Fruit fly (Drosophila melanogaster): ENCODE measurements around the gene Ace.

Ace gene

dm6 chr3R:13258696-13259567, at the start of gene Ace:
Gene Ace (minus strand): TSS chr3R:13259517.
- TF ChIP-seq noc (tag; optimal IDR thresholded peaks at IDR 0.05): no peak

DNA sequence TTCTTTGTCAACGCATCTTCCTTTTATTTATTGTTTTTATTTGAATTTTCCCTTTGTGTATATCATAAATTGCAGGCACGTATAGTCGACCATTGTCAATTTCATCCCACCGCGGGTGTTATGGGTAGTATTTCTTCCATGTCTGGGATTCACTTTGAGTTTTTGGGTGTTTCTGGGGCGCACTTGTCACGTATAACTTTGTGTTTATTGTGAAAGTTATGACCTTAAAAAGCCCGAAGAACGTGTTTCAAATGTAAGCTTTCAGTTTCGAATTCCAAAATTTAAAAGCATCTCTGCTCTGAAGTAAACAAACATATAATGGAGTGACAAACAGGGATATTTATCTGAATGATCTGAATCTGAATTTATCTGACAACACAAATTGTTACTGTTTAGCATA, 47.3 kb upstream of the Ace start:
- no peak for TF ChIP-seq noc (tag; optimal IDR thresholded peaks at IDR 0.05)

dm6 chr3R:13305318-13305899, 46.1 kb upstream of the Ace start:
- TF ChIP-seq noc (tag; optimal IDR thresholded peaks at IDR 0.05): no peak

DNA sequence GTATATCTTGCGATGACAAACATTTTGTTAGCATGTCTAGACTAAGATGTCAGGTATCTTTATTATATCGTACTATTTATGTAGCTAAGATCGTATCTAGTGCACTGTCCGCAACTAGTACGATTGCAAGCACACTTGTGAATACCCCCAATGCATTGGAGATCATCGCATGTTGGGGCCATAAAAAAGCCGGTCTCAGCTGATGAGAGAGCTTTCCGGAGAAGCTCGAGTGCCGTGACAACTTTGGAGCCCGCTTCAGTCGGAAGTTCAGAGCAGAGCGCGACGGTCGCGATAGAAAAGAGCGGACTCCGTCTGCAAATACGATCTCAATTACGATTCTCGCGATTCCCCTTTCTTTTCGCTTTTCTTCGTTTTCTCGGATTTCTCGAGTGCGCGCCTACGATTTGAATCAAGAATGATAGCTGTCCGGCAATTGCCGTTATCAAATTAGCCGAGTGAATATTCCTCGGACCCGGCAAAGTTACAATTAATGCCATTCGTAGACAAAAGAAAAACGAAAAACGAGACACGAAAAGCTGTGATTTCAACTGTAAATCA, 45.3 kb upstream of the Ace start:
- TF ChIP-seq noc (tag; optimal IDR thresholded peaks at IDR 0.05): no peak

dm6 chr3R:13303126-13303525, 43.8 kb upstream of the Ace start, which contains the start of gene CG43208:
Gene CG43208 (plus strand): TSS chr3R:13303426.
- TF ChIP-seq noc (tag; optimal IDR thresholded peaks at IDR 0.05): no peak

- TF ChIP-seq noc (tag; optimal IDR thresholded peaks at IDR 0.05): no peak
Observed at dm6 chr3R:13302348-13302747, 43.0 kb upstream of the Ace start, which contains the start of gene CG32473. Gene CG32473 (plus strand): TSS chr3R:13302648.

- TF ChIP-seq noc (tag; optimal IDR thresholded peaks at IDR 0.05): no peak
Observed at dm6 chr3R:13298114-13298818, 38.9 kb upstream of the Ace start, which contains the start of gene CG8774. Gene CG8774 (plus strand): TSS chr3R:13298768.

DNA sequence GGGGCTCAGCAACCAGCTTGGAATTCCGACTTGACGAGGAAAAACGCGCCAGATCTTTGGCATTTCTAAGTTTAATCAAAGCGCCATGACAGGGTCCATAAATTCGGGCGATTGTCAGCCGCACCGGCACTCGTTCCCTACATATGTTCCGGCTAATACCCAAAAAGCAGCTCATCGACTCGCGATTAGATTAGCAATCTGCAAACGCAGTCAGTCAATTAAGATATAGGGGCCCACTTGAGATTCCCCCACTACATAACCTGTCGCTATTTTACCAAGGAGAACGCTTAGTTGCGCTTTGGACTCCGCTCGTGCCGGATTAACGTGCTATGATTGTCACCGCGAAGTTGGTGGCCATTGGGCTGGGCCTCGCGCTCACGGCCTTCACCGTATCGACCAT, 35.1 kb upstream of the Ace start, which contains the start of gene CG8773:
Gene CG8773 (plus strand): TSS at position 288 of the 400 bp plus-strand sequence.
- peak; percentile 75 for TF ChIP-seq noc (tag; optimal IDR thresholded peaks at IDR 0.05)

DNA sequence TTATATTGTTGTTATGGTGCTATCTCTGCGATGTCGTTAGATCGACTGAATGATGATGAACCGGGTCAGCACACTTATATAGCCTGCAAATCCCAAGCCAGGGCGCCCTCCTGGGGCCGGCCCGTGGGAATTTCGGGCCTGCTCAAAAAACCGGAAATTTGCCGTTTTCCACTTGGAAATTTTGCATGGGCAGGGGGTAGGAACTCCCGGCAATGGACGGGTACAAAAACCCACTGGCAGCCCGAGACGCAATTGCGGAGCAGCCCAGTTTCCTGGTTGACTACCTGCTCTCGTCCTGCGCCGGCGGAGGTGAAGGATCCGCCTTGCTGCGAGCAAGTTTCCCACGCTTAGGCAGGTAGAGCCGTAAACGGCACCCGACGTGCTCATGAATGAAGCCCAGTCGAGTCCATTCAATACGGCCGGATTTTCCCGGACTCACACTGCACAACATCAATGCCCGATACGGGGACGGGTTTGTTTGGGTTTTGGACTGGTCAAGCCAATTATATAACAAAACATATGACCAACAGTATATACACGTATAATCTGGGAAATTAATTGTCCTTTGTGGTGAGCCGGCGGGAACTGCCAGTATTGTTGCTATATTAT, 33.9 kb upstream of the Ace start, which contains the start of gene wntD:
Gene wntD (minus strand): TSS at position 51 of the 609 bp plus-strand sequence.
- no peak for TF ChIP-seq noc (tag; optimal IDR thresholded peaks at IDR 0.05)

dm6 chr3R:13290329-13290728, 31.0 kb upstream of the Ace start, which contains the start of gene Osi22:
Gene Osi22 (plus strand): TSS chr3R:13290629.
- TF ChIP-seq noc (tag; optimal IDR thresholded peaks at IDR 0.05): no peak

DNA sequence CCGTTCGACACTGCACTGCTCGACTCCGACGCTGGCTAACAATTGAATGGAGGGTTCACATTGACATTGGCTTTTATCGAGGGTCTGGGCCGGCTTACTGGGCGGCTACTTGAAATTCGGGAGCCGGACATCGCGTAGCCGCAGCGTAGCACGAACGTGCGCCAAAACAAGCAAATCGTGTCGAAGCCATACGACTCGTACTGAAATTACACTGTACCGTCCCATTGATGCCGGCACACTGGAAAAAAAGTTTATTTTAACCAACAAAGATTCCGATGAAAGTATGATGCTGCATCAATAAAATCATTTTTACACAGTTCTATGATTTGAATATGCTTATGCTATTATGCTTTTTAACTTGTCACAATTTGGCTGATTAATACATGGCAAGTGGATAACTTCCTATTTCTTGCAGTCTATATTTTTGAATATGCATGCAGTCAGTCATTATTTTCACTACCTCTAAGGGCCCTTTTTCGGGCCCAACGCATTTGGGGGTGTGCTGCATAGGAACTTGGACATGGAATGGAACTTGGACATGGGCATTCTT, 29.5 kb upstream of the Ace start, which contains the start of gene apn:
Gene apn (minus strand): TSS at position 51 of the 550 bp plus-strand sequence.
- no peak for TF ChIP-seq noc (tag; optimal IDR thresholded peaks at IDR 0.05)

DNA sequence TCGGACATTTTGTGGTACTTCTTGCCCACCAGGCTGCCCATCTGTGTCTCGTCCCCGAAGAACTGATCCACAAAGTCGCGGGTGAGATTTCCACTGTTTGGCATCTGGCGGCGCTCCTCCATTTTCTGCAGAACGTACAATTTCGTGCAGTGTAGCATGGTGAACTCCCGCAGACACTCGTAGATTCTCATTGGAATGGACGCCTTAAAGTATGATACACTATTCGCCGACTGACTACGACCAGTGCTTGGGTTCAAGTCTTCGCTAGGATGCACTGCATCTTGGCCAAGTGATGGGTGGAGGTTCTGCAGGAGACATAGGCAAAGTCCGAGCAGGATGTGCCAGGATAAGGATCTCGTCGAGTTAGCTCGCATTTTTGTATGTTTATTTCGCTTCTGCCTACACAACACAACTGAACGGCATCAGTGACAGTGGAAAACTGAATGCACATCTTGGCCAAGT, 26.8 kb upstream of the Ace start, which contains the start of gene CG15888:
Gene CG15888 (minus strand): TSS at position 412 of the 462 bp plus-strand sequence.
- no peak for TF ChIP-seq noc (tag; optimal IDR thresholded peaks at IDR 0.05)

dm6 chr3R:13285110-13285509, 25.8 kb upstream of the Ace start:
- no peak for TF ChIP-seq noc (tag; optimal IDR thresholded peaks at IDR 0.05)

DNA sequence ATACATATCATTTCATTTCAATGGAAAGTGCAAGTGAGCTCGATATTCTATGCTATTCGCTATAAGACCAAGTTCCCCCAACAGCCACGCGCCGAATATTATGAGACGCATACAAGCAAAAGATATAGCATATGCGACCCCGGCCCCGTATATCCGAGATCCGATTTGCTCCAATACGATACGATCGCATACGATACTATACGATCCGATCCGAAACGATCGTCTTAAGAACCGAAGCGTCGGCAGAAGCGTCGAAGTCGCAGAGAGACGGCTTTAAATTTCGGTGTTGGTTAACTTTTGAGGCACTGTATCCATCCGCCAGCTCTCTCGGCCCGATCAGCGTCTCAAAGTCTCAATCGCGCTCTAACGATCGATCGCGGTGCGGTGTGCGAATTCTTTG, 20.1 kb upstream of the Ace start, which contains the start of gene CG8630:
Gene CG8630 (plus strand): TSS at position 303 of the 400 bp plus-strand sequence.
- no peak for TF ChIP-seq noc (tag; optimal IDR thresholded peaks at IDR 0.05)

dm6 chr3R:13275473-13275872, 16.2 kb upstream of the Ace start:
- no peak for TF ChIP-seq noc (tag; optimal IDR thresholded peaks at IDR 0.05)
